Worm (Caenorhabditis elegans): Measurements from ENCODE around the gene Y73F8A.32.
"Not testable (repeated sequence)": the region's sequence is repeated elsewhere in the genome, so short reads cannot be mapped to it uniquely, and the experiment has no call there.

The Y73F8A.32 gene

DNA sequence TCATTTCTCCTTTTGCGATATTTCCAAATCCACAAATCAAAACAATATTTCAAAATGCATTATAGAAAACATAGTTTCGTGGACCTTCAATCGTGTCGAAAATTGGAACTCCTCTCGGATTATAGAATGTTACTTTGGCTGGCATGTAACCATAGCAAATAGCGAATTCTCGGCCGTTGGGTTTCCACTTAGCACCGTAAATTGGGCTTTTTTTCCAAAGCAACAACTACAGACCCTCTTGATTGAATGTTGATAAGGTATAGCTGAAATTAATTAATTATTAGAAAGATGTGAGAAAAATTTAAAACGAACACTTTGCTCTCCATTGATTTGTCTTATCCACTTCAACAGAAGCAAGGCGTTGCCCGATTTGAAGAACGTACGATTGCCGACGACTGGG, at the start of gene Y73F8A.32:
Gene Y73F8A.32, minus strand, starts transcription at position 101 of the 400 bp plus-strand sequence.
- not testable (repeated sequence) for TF ChIP-seq ztf-22 (GFP tag; optimal IDR thresholded peaks at IDR 0.05); hsf-1 (GFP tag; IDR thresholded peaks at IDR 0.05); sea-2 (GFP tag; IDR thresholded peaks at IDR 0.05)

DNA sequence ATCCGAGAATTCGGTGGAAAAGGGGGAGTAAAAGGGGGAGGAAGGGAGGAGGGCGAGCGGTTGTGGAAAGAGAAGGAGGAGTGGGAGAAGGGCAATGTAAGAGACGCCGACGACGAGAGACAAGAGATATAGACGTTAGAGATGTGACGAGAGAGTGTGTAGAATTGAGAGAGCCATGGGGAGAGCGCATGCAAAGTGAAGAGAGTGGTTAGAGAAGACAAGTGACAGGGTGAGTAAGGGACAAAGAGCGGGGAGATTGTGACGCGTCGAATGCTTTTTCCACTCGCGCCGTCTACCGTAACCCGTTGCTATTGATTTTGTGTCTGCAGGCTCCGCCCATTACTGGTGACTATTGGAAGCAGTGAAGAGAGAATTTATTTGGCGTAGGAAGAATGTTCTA, 49.5 kb upstream of the Y73F8A.32 start:
- TF ChIP-seq snpc-4 (GFP tag; optimal IDR thresholded peaks at IDR 0.05) (no peak), snpc-4 (tag; optimal IDR thresholded peaks at IDR 0.05) (peak in 3 of 4 experiments; percentile 67 to 74 (median 72)), pha-4 (tag; optimal IDR thresholded peaks at IDR 0.05) (peak; percentile 39), F22D6.2 (tag; optimal IDR thresholded peaks at IDR 0.05) (peak; percentile 44), hmg-1.2 (GFP tag; IDR thresholded peaks at IDR 0.05) (peak; percentile 100), ztf-26 (tag; optimal IDR thresholded peaks at IDR 0.05) (peak; percentile 76), madf-10 (tag; optimal IDR thresholded peaks at IDR 0.05) (peak; percentile 33), ets-4 (GFP tag; optimal IDR thresholded peaks at IDR 0.05) (no peak), cebp-1 (GFP tag; IDR thresholded peaks at IDR 0.05) (0 out of 2 replicates have a peak, but pooled peaks have one; percentile 23), cebp-1 (tag; optimal IDR thresholded peaks at IDR 0.05) (no peak), madf-3 (GFP tag; IDR thresholded peaks at IDR 0.05) (no peak), nfya-2 (GFP tag; IDR thresholded peaks at IDR 0.05) (no peak), tbp1 (GFP tag; optimal IDR thresholded peaks at IDR 0.05) (peak; percentile 37), chd-7 (tag; optimal IDR thresholded peaks at IDR 0.05) (no peak), lin-35 (GFP tag; optimal IDR thresholded peaks at IDR 0.05) (peak in 1 of 3 experiments; percentile 11), nhr-80 (tag; optimal IDR thresholded peaks at IDR 0.05) (no peak), lin-40 (tag; optimal IDR thresholded peaks at IDR 0.05) (peak; percentile 94), hmg-20 (GFP tag; IDR thresholded peaks at IDR 0.05) (0 out of 2 replicates have a peak, but pooled peaks have one; percentile 43), lin-54 (GFP tag; optimal IDR thresholded peaks at IDR 0.05) (peak; percentile 40), let-607 (tag; optimal IDR thresholded peaks at IDR 0.05) (peak in 1 of 2 experiments; percentile 50), athp-1 (tag; optimal IDR thresholded peaks at IDR 0.05) (no peak), K11D2.4 (GFP tag; IDR thresholded peaks at IDR 0.05) (peak; percentile 59; the same call in 1 of the 2 replicates), C06A6.2 (GFP tag; conservative IDR thresholded peaks at IDR 0.05) (peak; percentile 70), attf-6 (GFP tag; IDR thresholded peaks at IDR 0.05) (peak; percentile 48), egrh-3 (GFP tag; IDR thresholded peaks at IDR 0.05) (peak; percentile 67), ceh-79 (tag; optimal IDR thresholded peaks at IDR 0.05) (no peak), F39B2.1 (GFP tag; IDR thresholded peaks at IDR 0.05) (no peak), mcd-1 (GFP tag; IDR thresholded peaks at IDR 0.05) (peak; percentile 79), rcor-1 (GFP tag; IDR thresholded peaks at IDR 0.05) (0 out of 2 replicates have a peak, but pooled peaks have one; percentile 29), B0336.3 (GFP tag; IDR thresholded peaks at IDR 0.05) (no peak), attf-3 (GFP tag; conservative IDR thresholded peaks at IDR 0.05) (no peak), F10E7.11 (tag; optimal IDR thresholded peaks at IDR 0.05) (peak; percentile 18), nfyb-1 (GFP tag; IDR thresholded peaks at IDR 0.05) (peak; percentile 98), mel-28 (tag; optimal IDR thresholded peaks at IDR 0.05; ENCODE audit: borderline replicate concordance) (peak; percentile 30), tlf-1 (GFP tag; optimal IDR thresholded peaks at IDR 0.05) (peak; percentile 8), ZK185.1 (tag; optimal IDR thresholded peaks at IDR 0.05; ENCODE audit: poor library complexity, severe bottlenecking) (peak; percentile 81), snpc-1.1 (tag; optimal IDR thresholded peaks at IDR 0.05; ENCODE audit: insufficient read depth) (no peak), K12H6.12 (tag; optimal IDR thresholded peaks at IDR 0.05) (peak; percentile 59)
